Worm (Caenorhabditis elegans) whole organism, midembryonic: Measurements from ENCODE around the gene Y53C12A.7.

Experiments used
- klf-2 ChIP-seq: fragments of 200-800 bp; sonication (Bioruptor generic); conservative IDR thresholded peaks from 2 replicates; pipeline ENCODE4 v1.3.6; 2022; ENCODE audit warnings: missing genetic modification reagents, missing genetic modification characterization, missing compliant biosample characterization
- ztf-23 ChIP-seq: fragments of 200-800 bp; sonication (Bioruptor generic); IDR thresholded peaks from 2 replicates; pipeline ENCODE4 v1.3.6; 2022; ENCODE audit warnings: missing genetic modification reagents, missing genetic modification characterization, missing compliant biosample characterization

ce11 chrII:9677470-9677869 lies 22.9 kb upstream of the Y53C12A.7 start:
- no peak for TF ChIP-seq ztf-23
- TF ChIP-seq klf-2: no peak
